Fruit fly (Drosophila melanogaster): Measurements from ENCODE around the gene Flo2.
A peak's percentile ranks its signal among the peaks of the same experiment; 100 is the strongest.

The Flo2 gene

dm6 chrX:14936250-14936649 is 97.1 kb downstream of the Flo2 start:
- TF ChIP-seq nom (GFP tag; optimal IDR thresholded peaks at IDR 0.05) (peak; percentile 53), CG6272 (GFP tag; IDR thresholded peaks at IDR 0.05) (no peak), Atf3 (GFP tag; optimal IDR thresholded peaks at IDR 0.05) (no peak), Med (GFP tag) (peak; percentile 43), salm (tag; optimal IDR thresholded peaks at IDR 0.05) (no peak), CG6791 (GFP tag; IDR thresholded peaks at IDR 0.05; ENCODE audit: partially characterized antibody) (no peak), CG11696 (GFP tag; IDR thresholded peaks at IDR 0.05) (peak; percentile 41; the same call in 1 of the 2 replicates)

DNA sequence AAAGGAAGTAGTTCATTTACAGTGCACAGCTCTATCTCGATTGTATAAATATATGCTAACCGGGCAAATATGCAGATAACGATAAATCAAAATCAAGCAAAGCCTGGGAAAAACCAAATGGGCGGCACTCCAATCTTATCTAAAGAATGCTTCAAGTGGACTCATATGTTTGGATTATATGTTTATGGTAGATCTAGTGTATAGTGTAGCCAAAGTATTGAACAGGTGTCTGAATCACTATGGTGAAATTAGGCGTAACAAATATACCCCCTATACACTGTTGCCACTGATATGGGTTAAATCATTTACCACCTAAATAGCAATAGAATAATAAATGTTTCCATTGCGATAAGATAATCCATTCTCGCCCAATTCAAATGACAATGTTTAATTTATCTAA is 107.3 kb downstream of the Flo2 start:
- TF ChIP-seq CG32532 (GFP tag; IDR thresholded peaks at IDR 0.05) (no peak), dmrt11E (tag; optimal IDR thresholded peaks at IDR 0.05) (no peak), CG2129 (GFP tag; IDR thresholded peaks at IDR 0.05; ENCODE audit: partially characterized antibody) (no peak), Usf (GFP tag; optimal IDR thresholded peaks at IDR 0.05) (no peak), insv (GFP tag; optimal IDR thresholded peaks at IDR 0.05) (no peak), fd3F (GFP tag; optimal IDR thresholded peaks at IDR 0.05) (no peak), repo (GFP tag; optimal IDR thresholded peaks at IDR 0.05) (no peak), CG34224 (GFP tag; IDR thresholded peaks at IDR 0.05; ENCODE audit: partially characterized antibody) (no peak), disco-r (GFP tag; optimal IDR thresholded peaks at IDR 0.05) (no peak), CG34376 (GFP tag; optimal IDR thresholded peaks at IDR 0.05) (peak; percentile 38), nau (GFP tag; optimal IDR thresholded peaks at IDR 0.05) (no peak), Vsx1 (GFP tag; optimal IDR thresholded peaks at IDR 0.05) (peak; percentile 0), CG3163 (GFP tag; optimal IDR thresholded peaks at IDR 0.05) (no peak), emc (GFP tag; optimal IDR thresholded peaks at IDR 0.05) (no peak), NfI (GFP tag; optimal IDR thresholded peaks at IDR 0.05) (no peak), CG11456 (GFP tag; IDR thresholded peaks at IDR 0.05) (no peak), CG14441 (GFP tag; IDR thresholded peaks at IDR 0.05) (no peak), gce (GFP tag; IDR thresholded peaks at IDR 0.05) (no peak), danr (GFP tag; IDR thresholded peaks at IDR 0.05) (no peak), sens-2 (GFP tag; IDR thresholded peaks at IDR 0.05) (peak; percentile 53; the same call in 1 of the 2 replicates), Hey (tag; optimal IDR thresholded peaks at IDR 0.05) (peak; percentile 52), bsh (GFP tag; optimal IDR thresholded peaks at IDR 0.05) (no peak), CG16815 (GFP tag; optimal IDR thresholded peaks at IDR 0.05) (no peak), CG15011 (GFP tag; optimal IDR thresholded peaks at IDR 0.05) (no peak), CG1024 (GFP tag; IDR thresholded peaks at IDR 0.05) (no peak), pnt (GFP tag; optimal IDR thresholded peaks at IDR 0.05) (no peak), CkIIα-i1 (GFP tag; IDR thresholded peaks at IDR 0.05) (no peak), croc (GFP tag; conservative IDR thresholded peaks at IDR 0.05) (no peak), Dbx (GFP tag; IDR thresholded peaks at IDR 0.05) (no peak), sob (GFP tag; IDR thresholded peaks at IDR 0.05) (no peak), CG14667 (GFP tag; IDR thresholded peaks at IDR 0.05) (no peak), Pdp1 (GFP tag; optimal IDR thresholded peaks at IDR 0.05) (peak in 1 of 2 experiments; percentile 1), jigr1 (GFP tag; IDR thresholded peaks at IDR 0.05) (no peak), pho (GFP tag; optimal IDR thresholded peaks at IDR 0.05) (no peak), CG10366 (GFP tag; IDR thresholded peaks at IDR 0.05) (no peak), CG3838 (GFP tag; optimal IDR thresholded peaks at IDR 0.05) (no peak), mam (GFP tag; optimal IDR thresholded peaks at IDR 0.05) (no peak), ato (GFP tag; IDR thresholded peaks at IDR 0.05; ENCODE audit: partially characterized antibody) (no peak), Fer1 (GFP tag; optimal IDR thresholded peaks at IDR 0.05) (peak; percentile 1), zf30C (GFP tag; optimal IDR thresholded peaks at IDR 0.05) (no peak), CG2889 (GFP tag; IDR thresholded peaks at IDR 0.05) (no peak), CG3995 (GFP tag; optimal IDR thresholded peaks at IDR 0.05) (no peak), Rx (GFP tag; IDR thresholded peaks at IDR 0.05) (no peak), CG3065 (GFP tag; optimal IDR thresholded peaks at IDR 0.05) (no peak)
